Worm (Caenorhabditis elegans) whole organism, midembryonic: ENCODE results near the gene Y113G7B.15.

Source experiments
- flt-1 ChIP-seq: fragments of 200-800 bp; sonication (Bioruptor generic); IDR thresholded peaks from 2 replicates; pipeline ENCODE4 v1.3.6; 2022; ENCODE audit warnings: missing genetic modification characterization, missing compliant biosample characterization
- klf-2 ChIP-seq: fragments of 200-800 bp; sonication (Bioruptor generic); conservative IDR thresholded peaks from 2 replicates; pipeline ENCODE4 v1.3.6; 2022; ENCODE audit warnings: missing genetic modification reagents, missing genetic modification characterization, missing compliant biosample characterization
- med-1 ChIP-seq: sonication (generic microtip); optimal IDR thresholded peaks from 2 replicates; lab custom pipeline; 2017; ENCODE audit warnings: missing genetic modification characterization, mild to moderate bottlenecking, missing compliant biosample characterization, antibody characterized with exemption, missing genetic modification reagents; ENCODE audit not compliant: insufficient read depth
- ref-1 ChIP-seq: fragments of 200-800 bp; sonication (Bioruptor generic); conservative IDR thresholded peaks from 2 replicates; pipeline ENCODE4 v1.3.6; 2022; ENCODE audit warnings: missing genetic modification reagents, missing genetic modification characterization, missing compliant biosample characterization
- tab-1 ChIP-seq: fragments of 200-800 bp; sonication (Bioruptor generic); IDR thresholded peaks from 2 replicates; pipeline ENCODE4 v1.3.6; 2022; ENCODE audit warnings: missing genetic modification characterization, missing compliant biosample characterization
- ztf-23 ChIP-seq: fragments of 200-800 bp; sonication (Bioruptor generic); IDR thresholded peaks from 2 replicates; pipeline ENCODE4 v1.3.6; 2022; ENCODE audit warnings: missing genetic modification reagents, missing genetic modification characterization, missing compliant biosample characterization

DNA sequence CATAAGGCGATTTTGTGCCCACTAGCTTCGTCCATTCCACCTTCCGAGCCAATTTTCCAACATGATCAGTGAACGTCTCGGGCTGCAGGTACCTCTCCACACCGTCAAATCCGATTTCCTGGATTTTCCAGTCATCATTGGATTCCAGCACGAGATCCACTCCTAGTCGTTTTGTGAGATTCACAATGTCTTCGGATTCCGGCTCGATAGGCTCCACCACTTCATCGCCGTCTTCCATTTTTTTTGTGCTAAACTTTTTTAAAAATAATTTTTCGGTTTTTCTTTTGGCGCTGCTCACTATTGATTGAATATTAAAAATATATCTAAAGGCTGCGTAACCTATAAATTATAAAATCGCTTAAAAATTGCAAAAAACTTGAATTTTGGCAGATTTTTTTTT, 33.3 kb upstream of the Y113G7B.15 start, which contains the start of gene mdt-17:
- TF ChIP-seq klf-2 (GFP tag; lab: Robert Waterston, UW) (no peak), flt-1 (GFP tag; lab: Robert Waterston, UW) (no peak), ref-1 (GFP tag; lab: Robert Waterston, UW) (no peak), med-1 (GFP tag; lab: Kevin White, UChicago) (no peak), tab-1 (GFP tag; lab: Robert Waterston, UW) (no peak), ztf-23 (GFP tag; lab: Robert Waterston, UW) (no peak)
